Fruit fly (Drosophila melanogaster) whole organism, embryonic: ENCODE results near the gene DppIII.

ENCODE experiments used
- Aef1 ChIP-seq: fragments of 200-800 bp; sonication (Bioruptor generic); IDR thresholded peaks from 3 replicates; pipeline ENCODE4 v1.3.6; 2022; ENCODE audit warnings: missing biosample characterization, missing genetic modification characterization
- CG10147 ChIP-seq: fragments of 200-800 bp; sonication (Bioruptor generic); optimal IDR thresholded peaks from 2 replicates; lab custom pipeline; 2019; ENCODE audit warnings: missing biosample characterization, mild to moderate bottlenecking, missing genetic modification characterization, moderate library complexity
- CG12659 ChIP-seq: fragments of 200-800 bp; sonication (Bioruptor generic); optimal IDR thresholded peaks from 3 replicates; lab custom pipeline; 2017; ENCODE audit warnings: mild to moderate bottlenecking, missing biosample characterization, missing genetic modification reagents, missing genetic modification characterization
- CG13624 ChIP-seq: fragments of 200-800 bp; sonication (Bioruptor generic); optimal IDR thresholded peaks from 2 replicates; lab custom pipeline; 2016; ENCODE audit warnings: missing biosample characterization, missing genetic modification characterization
- CG14860 ChIP-seq: fragments of 200-800 bp; sonication (Bioruptor generic); IDR thresholded peaks from 3 replicates; pipeline ENCODE4 v1.3.6; 2022; ENCODE audit warnings: missing biosample characterization, missing genetic modification characterization; ENCODE audit not compliant: partially characterized antibody
- CG14965 ChIP-seq: fragments of 200-800 bp; sonication (Bioruptor generic); optimal IDR thresholded peaks from 2 replicates; lab custom pipeline; 2016; ENCODE audit warnings: missing biosample characterization, missing genetic modification characterization, borderline replicate concordance
- CG1603 ChIP-seq: fragments of 200-800 bp; sonication (Bioruptor generic); optimal IDR thresholded peaks from 2 replicates; lab custom pipeline; 2019; ENCODE audit warnings: missing biosample characterization, mild to moderate bottlenecking, missing genetic modification characterization, moderate library complexity
- CG16813 ChIP-seq: fragments of 200-800 bp; sonication (Bioruptor generic); IDR thresholded peaks from 3 replicates; pipeline ENCODE4 v1.3.6; 2022; ENCODE audit warnings: missing biosample characterization, missing genetic modification characterization; ENCODE audit not compliant: partially characterized antibody
- CG17912 ChIP-seq: fragments of 200-800 bp; sonication (Bioruptor generic); optimal IDR thresholded peaks from 2 replicates; lab custom pipeline; 2018; ENCODE audit warnings: missing biosample characterization, mild to moderate bottlenecking, missing genetic modification characterization
- CG31441 ChIP-seq: fragments of 200-800 bp; sonication (Bioruptor generic); IDR thresholded peaks from 2 replicates; pipeline ENCODE4 v1.3.6; 2022; ENCODE audit warnings: missing biosample characterization, missing genetic modification characterization
- CG3407 ChIP-seq: fragments of 200-800 bp; sonication (Bioruptor generic); optimal IDR thresholded peaks from 2 replicates; lab custom pipeline; 2018; ENCODE audit warnings: missing biosample characterization, mild to moderate bottlenecking, missing genetic modification characterization
- CG34376 ChIP-seq: fragments of 200-800 bp; sonication (Bioruptor generic); optimal IDR thresholded peaks from 2 replicates; lab custom pipeline; 2018; ENCODE audit warnings: missing biosample characterization, mild to moderate bottlenecking, missing genetic modification characterization
- Dip2 ChIP-seq: fragments of 200-800 bp; sonication (Bioruptor generic); IDR thresholded peaks from 2 replicates; pipeline ENCODE4 v1.3.6; 2022; ENCODE audit warnings: missing biosample characterization, missing genetic modification characterization
- Hr39 ChIP-seq: fragments of >200 bp; optimal IDR thresholded peaks from 2 replicates; lab custom pipeline; 2017
- Lhr ChIP-seq: fragments of 200-800 bp; sonication (Bioruptor generic); optimal IDR thresholded peaks from 3 replicates; lab custom pipeline; 2017; ENCODE audit warnings: mild to moderate bottlenecking, missing biosample characterization, missing genetic modification reagents, missing genetic modification characterization
- MESR4 ChIP-seq: fragments of 200-800 bp; sonication (Bioruptor generic); optimal IDR thresholded peaks from 2 replicates; lab custom pipeline; 2018; ENCODE audit warnings: missing biosample characterization, mild to moderate bottlenecking, missing genetic modification characterization, moderate library complexity
- Myb ChIP-seq: fragments of 200-800 bp; sonication (Bioruptor generic); optimal IDR thresholded peaks from 2 replicates; lab custom pipeline; 2016; ENCODE audit warnings: missing biosample characterization, missing genetic modification characterization
- Opbp ChIP-seq: fragments of 200-800 bp; sonication (Bioruptor generic); IDR thresholded peaks from 3 replicates; pipeline ENCODE4 v1.3.6; 2022; ENCODE audit warnings: missing biosample characterization, missing genetic modification characterization; ENCODE audit not compliant: partially characterized antibody
- Pdp1 ChIP-seq, 2 experiments: fragments of 200-800 bp; sonication (Bioruptor generic); optimal IDR thresholded peaks; 3 replicates each; lab custom pipeline; 2016; ENCODE audit warnings: missing biosample characterization in 2 of 2, missing genetic modification characterization in 2 of 2, mild to moderate bottlenecking in 1 of 2, moderate library complexity in 1 of 2
- Rfx ChIP-seq: fragments of 200-800 bp; sonication (Bioruptor generic); IDR thresholded peaks from 2 replicates; pipeline ENCODE4 v1.3.6; 2022; ENCODE audit warnings: missing biosample characterization, missing genetic modification characterization
- Sin3A ChIP-seq: fragments of >200 bp; optimal IDR thresholded peaks from 2 replicates; lab custom pipeline; 2018
- Sry-δ ChIP-seq: fragments of 200-800 bp; sonication (Bioruptor generic); optimal IDR thresholded peaks from 2 replicates; lab custom pipeline; 2016; ENCODE audit warnings: missing biosample characterization, missing genetic modification characterization
- Stat92E ChIP-seq, 3 experiments: fragments of >200 bp in 2 of 3; fragments of 200-800 bp in 1 of 3; sonication (Bioruptor generic) in 1 of 3; optimal IDR thresholded peaks; 2 replicates each; lab custom pipeline; 2017 to 2019; ENCODE audit warnings: missing biosample characterization in 3 of 3, missing genetic modification characterization in 3 of 3, mild to moderate bottlenecking in 1 of 3, moderate library complexity in 1 of 3
- YL-1 ChIP-seq: fragments of 200-800 bp; sonication (Bioruptor generic); optimal IDR thresholded peaks from 3 replicates; lab custom pipeline; 2017; ENCODE audit warnings: missing biosample characterization, mild to moderate bottlenecking, missing genetic modification characterization
- abd-A ChIP-seq: fragments of 200-800 bp; sonication (Bioruptor generic); optimal IDR thresholded peaks from 3 replicates; lab custom pipeline; 2019; ENCODE audit warnings: missing biosample characterization, mild to moderate bottlenecking, missing genetic modification characterization, moderate library complexity
- ase ChIP-seq: fragments of 200-800 bp; sonication (Bioruptor generic); IDR thresholded peaks from 3 replicates; pipeline ENCODE4 v1.3.6; 2022; ENCODE audit warnings: missing biosample characterization, missing genetic modification characterization
- br ChIP-seq: fragments of >200 bp; optimal IDR thresholded peaks from 2 replicates; lab custom pipeline; 2017
- caup ChIP-seq: fragments of 200-800 bp; sonication (Bioruptor generic); optimal IDR thresholded peaks from 3 replicates; lab custom pipeline; 2017; ENCODE audit warnings: missing biosample characterization, mild to moderate bottlenecking, missing genetic modification characterization, moderate library complexity; ENCODE audit not compliant: severe bottlenecking
- crc ChIP-seq: fragments of 200-800 bp; sonication (Bioruptor generic); optimal IDR thresholded peaks from 2 replicates; lab custom pipeline; 2016; ENCODE audit warnings: missing biosample characterization, missing genetic modification characterization
- crol ChIP-seq: fragments of 200-800 bp; sonication (Bioruptor generic); IDR thresholded peaks from 2 replicates; pipeline ENCODE4 v1.3.6; 2022; ENCODE audit warnings: missing biosample characterization, missing genetic modification characterization
- crp ChIP-seq, 2 experiments: fragments of 200-800 bp; sonication (Bioruptor generic); optimal IDR thresholded peaks; 2 replicates in 1 of 2; 3 replicates in 1 of 2; lab custom pipeline; 2017; ENCODE audit warnings: missing biosample characterization in 2 of 2, missing genetic modification characterization in 2 of 2, mild to moderate bottlenecking in 1 of 2, moderate library complexity in 1 of 2
- dpn ChIP-seq, 2 experiments: fragments of 200-800 bp; sonication (Bioruptor generic); optimal IDR thresholded peaks; 3 replicates each; lab custom pipeline; 2016; ENCODE audit warnings: missing biosample characterization in 2 of 2, missing genetic modification characterization in 2 of 2
- ems ChIP-seq: fragments of 200-800 bp; sonication (Bioruptor generic); optimal IDR thresholded peaks from 3 replicates; lab custom pipeline; 2016; ENCODE audit warnings: missing biosample characterization, missing genetic modification characterization
- ewg ChIP-seq: fragments of 200-800 bp; sonication (Bioruptor generic); optimal IDR thresholded peaks from 3 replicates; lab custom pipeline; 2017; ENCODE audit warnings: mild to moderate bottlenecking, missing biosample characterization, missing genetic modification reagents, missing genetic modification characterization
- fd3F ChIP-seq: fragments of 200-800 bp; sonication (Bioruptor generic); optimal IDR thresholded peaks from 2 replicates; lab custom pipeline; 2018; ENCODE audit warnings: missing biosample characterization, mild to moderate bottlenecking, missing genetic modification characterization, moderate library complexity
- fu2 ChIP-seq: fragments of 200-800 bp; sonication (Bioruptor generic); optimal IDR thresholded peaks from 2 replicates; lab custom pipeline; 2016; ENCODE audit warnings: missing biosample characterization, missing genetic modification characterization
- h ChIP-seq: fragments of >200 bp; optimal IDR thresholded peaks from 2 replicates; lab custom pipeline; 2017
- hkb ChIP-seq, 2 experiments: fragments of 200-800 bp in 1 of 2; fragments of >200 bp in 1 of 2; sonication (Bioruptor generic) in 1 of 2; IDR thresholded peaks in 1 of 2; optimal IDR thresholded peaks in 1 of 2; 2 replicates each; pipeline versions ENCODE4 v1.3.6 to Lab custom; 2017 to 2022; ENCODE audit warnings: missing biosample characterization in 1 of 2, missing genetic modification characterization in 1 of 2
- inv ChIP-seq: fragments of 200-800 bp; sonication (Bioruptor generic); IDR thresholded peaks from 2 replicates; pipeline ENCODE4 v1.3.6; 2022; ENCODE audit warnings: missing biosample characterization, missing genetic modification characterization; ENCODE audit not compliant: partially characterized antibody
- org-1 ChIP-seq: fragments of 200-800 bp; sonication (Bioruptor generic); optimal IDR thresholded peaks from 2 replicates; lab custom pipeline; 2017; ENCODE audit warnings: missing biosample characterization, missing genetic modification characterization
- seq ChIP-seq: fragments of 200-800 bp; sonication (Bioruptor generic); IDR thresholded peaks from 2 replicates; pipeline ENCODE4 v1.3.6; 2022; ENCODE audit warnings: missing biosample characterization, missing genetic modification characterization
- sisA ChIP-seq: fragments of 200-800 bp; sonication (Bioruptor generic); IDR thresholded peaks from 2 replicates; pipeline ENCODE4 v1.3.6; 2022; ENCODE audit warnings: missing biosample characterization, missing genetic modification characterization
- sob ChIP-seq: fragments of 200-800 bp; sonication (Bioruptor generic); IDR thresholded peaks from 2 replicates; pipeline ENCODE4 v1.3.6; 2022; ENCODE audit warnings: missing biosample characterization, missing genetic modification characterization
- stwl ChIP-seq: fragments of 200-800 bp; sonication (Bioruptor generic); optimal IDR thresholded peaks from 3 replicates; lab custom pipeline; 2018; ENCODE audit warnings: missing biosample characterization, mild to moderate bottlenecking, missing genetic modification characterization, moderate library complexity
- sug ChIP-seq: fragments of 200-800 bp; optimal IDR thresholded peaks from 2 replicates; lab custom pipeline; 2019; ENCODE audit warnings: missing biosample characterization, mild to moderate bottlenecking, missing genetic modification characterization, moderate library complexity
- tio ChIP-seq: fragments of 200-800 bp; sonication (Bioruptor generic); optimal IDR thresholded peaks from 2 replicates; lab custom pipeline; 2017; ENCODE audit warnings: missing biosample characterization, missing genetic modification characterization, inconsistent platforms
- unc-4 ChIP-seq: fragments of 200-800 bp; sonication (Bioruptor generic); IDR thresholded peaks from 2 replicates; pipeline ENCODE4 v1.3.6; 2022; ENCODE audit warnings: missing biosample characterization, missing genetic modification characterization; ENCODE audit not compliant: partially characterized antibody
- vnd ChIP-seq: fragments of 200-800 bp; sonication (Bioruptor generic); IDR thresholded peaks from 3 replicates; pipeline ENCODE4 v1.3.6; 2022; ENCODE audit warnings: missing biosample characterization, missing genetic modification characterization; ENCODE audit not compliant: partially characterized antibody

The DppIII gene

dm6 chr3R:8356626-8357290, 12.6 kb downstream of the DppIII start, which contains the start of gene stck:
Gene stck, plus strand, starts transcription at chr3R:8356978.
- peak; percentile 58 for TF ChIP-seq CG16813
- no peak for TF ChIP-seq ase (GFP tag; lab: Robert Waterston, UW)
- no peak for TF ChIP-seq org-1
- TF ChIP-seq Lhr, result no peak
- TF ChIP-seq Myb (GFP tag; lab: Kevin White, UChicago), result peak; percentile 25
- TF ChIP-seq Sry-δ (GFP tag; lab: Kevin White, UChicago), result peak; percentile 79
- no peak for TF ChIP-seq CG14965
- TF ChIP-seq crp (GFP tag; optimal IDR thresholded peaks at IDR 0.05; lab: Kevin White, UChicago), result peak in 1 of 2 experiments; percentile 16
- TF ChIP-seq Opbp (GFP tag; lab: Robert Waterston, UW), result peak; percentile 61
- TF ChIP-seq Aef1 (GFP tag; lab: Robert Waterston, UW), result 0 out of 3 replicates have a peak, but pooled peaks have one; percentile 30
- no peak for TF ChIP-seq Rfx (GFP tag; lab: Robert Waterston, UW)
- peak; percentile 31 for TF ChIP-seq stwl
- TF ChIP-seq sisA (GFP tag; lab: Robert Waterston, UW), result no peak
- peak; percentile 50; the same call in 1 of the 2 replicates for TF ChIP-seq inv
- TF ChIP-seq CG1603 (tag; lab: Kevin White, UChicago), result peak; percentile 26
- peak in 1 of 3 experiments; percentile 16 for TF ChIP-seq Stat92E (GFP tag; optimal IDR thresholded peaks at IDR 0.05; lab: Kevin White, UChicago)
- TF ChIP-seq Sin3A, result peak; percentile 83
- TF ChIP-seq CG31441 (GFP tag; lab: Robert Waterston, UW), result 0 out of 2 replicates have a peak, but pooled peaks have one; percentile 15
- no peak for TF ChIP-seq h (lab: Kevin White, UChicago)
- TF ChIP-seq CG17912 (GFP tag; lab: Kevin White, UChicago), result peak; percentile 18
- TF ChIP-seq sob, result peak; percentile 40; the same call in 1 of the 2 replicates
- no peak for TF ChIP-seq Dip2 (GFP tag; lab: Robert Waterston, UW)
- peak; percentile 26 for TF ChIP-seq fu2 (GFP tag; lab: Kevin White, UChicago)
- no peak for TF ChIP-seq br (lab: Kevin White, UChicago)
- TF ChIP-seq MESR4 (GFP tag; lab: Kevin White, UChicago), result peak; percentile 53
- no peak for TF ChIP-seq seq (GFP tag; lab: Robert Waterston, UW)
- peak; percentile 81 for TF ChIP-seq CG34376
- peak; percentile 27 for TF ChIP-seq CG12659 (GFP tag; lab: Kevin White, UChicago)
- peak; percentile 63; the same call in 1 of the 2 replicates for TF ChIP-seq unc-4 (GFP tag; lab: Robert Waterston, UW)
- TF ChIP-seq sug (tag; lab: Kevin White, UChicago), result peak; percentile 76
- TF ChIP-seq crc, result no peak
- peak; percentile 12 for TF ChIP-seq CG3407 (GFP tag; lab: Kevin White, UChicago)
- peak; percentile 5 for TF ChIP-seq abd-A
- TF ChIP-seq hkb (optimal IDR thresholded peaks at IDR 0.05; lab: Kevin White, UChicago), result peak; percentile 63
- TF ChIP-seq hkb (GFP tag; IDR thresholded peaks at IDR 0.05; lab: Robert Waterston, UW), result no peak
- no peak for TF ChIP-seq ems (GFP tag; lab: Kevin White, UChicago)
- TF ChIP-seq tio (GFP tag; lab: Kevin White, UChicago), result no peak
- TF ChIP-seq YL-1 (GFP tag; lab: Kevin White, UChicago), result peak; percentile 68
- TF ChIP-seq vnd (GFP tag; lab: Robert Waterston, UW), result peak; percentile 62; the same call in 2 of the 3 replicates
- no peak for TF ChIP-seq crol
- peak in 1 of 2 experiments; percentile 91 for TF ChIP-seq Pdp1 (GFP tag; optimal IDR thresholded peaks at IDR 0.05; lab: Kevin White, UChicago)
- peak; percentile 34 for TF ChIP-seq ewg (GFP tag; lab: Kevin White, UChicago)
- no peak for TF ChIP-seq fd3F
- no peak for TF ChIP-seq CG10147 (GFP tag; lab: Kevin White, UChicago)
- TF ChIP-seq Hr39 (lab: Kevin White, UChicago), result no peak
- peak; percentile 36 for TF ChIP-seq CG13624 (GFP tag; lab: Kevin White, UChicago)
- TF ChIP-seq caup (GFP tag; lab: Kevin White, UChicago), result peak; percentile 17
- TF ChIP-seq CG14860 (GFP tag; lab: Robert Waterston, UW), result peak; percentile 56; the same call in 1 of the 3 replicates
- TF ChIP-seq dpn (GFP tag; optimal IDR thresholded peaks at IDR 0.05; lab: Kevin White, UChicago), result peak in 1 of 2 experiments; percentile 13
